Worm (Caenorhabditis elegans) whole organism, L4 larva: ENCODE results near the gene Y55D9A.2.

Experiments
- R02D3.7 ChIP-seq: fragments of 150-350 bp; sonication (generic microtip); optimal IDR thresholded peaks from 3 replicates; lab custom pipeline; 2014; ENCODE audit warnings: missing biosample characterization, missing genetic modification characterization
- hlh-30 ChIP-seq: sonication (generic microtip); optimal IDR thresholded peaks from 2 replicates; lab custom pipeline; 2017; ENCODE audit warnings: antibody characterized with exemption, mild to moderate bottlenecking, missing genetic modification characterization, missing compliant biosample characterization; ENCODE audit not compliant: insufficient read depth
- nhr-237 ChIP-seq: sonication (generic microtip); optimal IDR thresholded peaks from 2 replicates; lab custom pipeline; 2017; ENCODE audit warnings: missing biosample characterization, missing genetic modification characterization
- nhr-77 ChIP-seq: fragments of 150-350 bp; optimal IDR thresholded peaks from 2 replicates; lab custom pipeline; 2014; ENCODE audit warnings: missing biosample characterization, missing genetic modification characterization
- ztf-11 ChIP-seq: fragments of 150-350 bp; optimal IDR thresholded peaks from 2 replicates; lab custom pipeline; 2014; ENCODE audit warnings: missing biosample characterization, missing genetic modification characterization

DNA sequence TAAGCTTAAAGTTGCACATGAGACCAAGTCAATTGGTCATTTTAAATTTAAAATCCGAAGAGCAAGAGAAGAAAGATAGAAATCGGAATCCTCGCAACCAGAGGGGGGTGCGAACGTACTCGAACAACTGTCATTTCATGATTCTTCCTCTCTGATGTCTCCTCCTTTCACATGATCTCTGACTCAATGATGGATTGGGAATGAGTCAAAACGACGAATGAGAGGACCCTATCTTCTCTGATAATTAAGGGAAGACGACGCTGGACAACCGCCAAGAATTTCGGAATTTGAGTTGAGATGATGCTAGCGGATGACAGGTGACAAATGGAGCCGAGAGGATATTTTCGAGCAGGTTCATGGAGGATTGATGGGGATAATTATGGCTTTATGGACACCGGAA lies 32.1 kb upstream of the Y55D9A.2 start:
- TF ChIP-seq ztf-11 (tag; lab: Kevin White, UChicago) (no peak), R02D3.7 (tag; lab: Kevin White, UChicago) (no peak), nhr-77 (tag; lab: Kevin White, UChicago) (no peak), hlh-30 (tag; lab: Kevin White, UChicago) (no peak), nhr-237 (no peak)
